Worm (Caenorhabditis elegans) whole organism, dauer: ENCODE data around the gene nhr-139.

Source experiments
- unc-62 ChIP-seq: sonication (generic microtip); optimal IDR thresholded peaks from 2 replicates; lab custom pipeline; 2017; ENCODE audit warnings: missing biosample characterization, missing genetic modification reagents, missing genetic modification characterization

The nhr-139 gene

DNA sequence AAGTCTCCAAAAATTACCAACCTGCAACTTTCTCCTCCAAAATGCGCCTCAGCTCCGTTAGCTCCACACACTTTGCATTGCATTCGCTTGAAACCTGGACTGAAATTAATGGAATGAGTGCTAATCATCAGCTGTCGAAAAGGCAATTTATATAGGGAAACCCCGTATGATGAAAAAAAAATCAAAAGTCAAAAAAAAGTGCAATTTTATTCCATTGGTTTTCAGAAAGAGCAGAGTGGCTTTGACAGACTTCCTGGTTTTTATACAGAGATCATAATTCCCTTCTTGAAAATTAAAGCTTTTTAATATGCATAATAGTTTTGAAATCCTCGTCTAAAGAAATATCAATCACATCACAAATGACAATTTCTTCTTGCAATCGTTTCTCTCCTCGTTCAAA is at the start of gene nhr-139:
nhr-139 (minus strand) TSS at position 101 of the 400 bp plus-strand sequence.
- TF ChIP-seq unc-62 (GFP tag; lab: Kevin White, UChicago) = no peak

DNA sequence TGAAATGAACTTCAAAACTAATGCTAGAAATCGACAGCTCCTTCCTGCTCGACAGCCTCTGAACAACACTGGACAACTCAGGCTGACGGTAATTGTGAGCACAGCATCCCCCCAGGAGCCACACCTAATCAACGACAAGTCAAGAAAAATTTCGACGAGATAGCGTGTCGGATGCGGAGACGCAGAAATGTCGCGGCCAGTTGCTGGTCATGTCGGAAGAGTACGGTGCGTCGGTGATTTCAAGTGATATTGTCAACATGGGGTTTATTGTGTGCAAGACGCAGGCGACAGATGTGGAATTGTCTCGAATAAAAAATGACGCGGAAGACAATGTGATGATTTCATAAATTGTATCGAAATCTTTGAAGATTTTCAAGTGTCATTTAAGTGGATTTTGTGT is 48.9 kb upstream of the nhr-139 start, which contains the start of gene twk-11:
twk-11 (minus strand) TSS at position 101 of the 400 bp plus-strand sequence.
- TF ChIP-seq unc-62 (GFP tag; lab: Kevin White, UChicago) = no peak

DNA sequence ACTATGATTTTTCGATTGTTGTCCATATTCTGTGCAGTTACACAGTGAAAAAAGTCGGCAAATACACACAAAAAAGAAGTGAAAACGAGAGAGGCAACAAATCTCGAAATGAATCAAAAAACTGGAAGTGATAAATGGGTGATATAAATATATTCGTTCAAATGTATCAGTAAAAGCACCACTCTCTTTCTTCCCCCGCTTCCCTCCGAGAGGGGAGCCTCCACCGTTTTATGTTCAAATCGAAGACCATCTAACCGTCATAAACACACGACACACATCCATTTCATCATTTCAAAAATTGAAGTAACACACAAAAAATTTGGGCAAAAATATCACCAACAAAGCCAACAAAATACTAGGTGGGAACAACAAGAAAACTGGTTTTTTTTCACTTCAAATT is 39.5 kb upstream of the nhr-139 start, which contains the start of gene F20A1.6:
F20A1.6 (minus strand) TSS at position 101 of the 400 bp plus-strand sequence.
- no peak for TF ChIP-seq unc-62 (GFP tag; lab: Kevin White, UChicago)

DNA sequence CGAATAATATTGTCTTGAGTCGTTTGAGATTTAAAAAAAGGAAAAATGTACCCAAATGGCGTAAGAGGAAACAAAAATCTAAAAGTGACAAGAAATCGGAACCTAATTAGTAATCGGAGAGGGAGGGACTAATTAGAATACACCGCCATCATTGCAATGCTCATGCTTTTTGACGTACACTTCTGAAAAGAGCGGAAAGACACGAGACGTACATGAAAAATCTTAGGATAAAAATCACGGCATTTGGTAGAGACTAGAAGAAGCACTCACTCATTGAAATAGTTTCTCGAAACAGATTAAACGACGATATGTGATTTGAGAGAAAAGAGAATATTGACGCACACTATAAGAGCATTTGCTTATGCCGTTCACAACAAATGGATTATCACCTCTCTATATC is 35.4 kb upstream of the nhr-139 start:
- no peak for TF ChIP-seq unc-62 (GFP tag; lab: Kevin White, UChicago)

DNA sequence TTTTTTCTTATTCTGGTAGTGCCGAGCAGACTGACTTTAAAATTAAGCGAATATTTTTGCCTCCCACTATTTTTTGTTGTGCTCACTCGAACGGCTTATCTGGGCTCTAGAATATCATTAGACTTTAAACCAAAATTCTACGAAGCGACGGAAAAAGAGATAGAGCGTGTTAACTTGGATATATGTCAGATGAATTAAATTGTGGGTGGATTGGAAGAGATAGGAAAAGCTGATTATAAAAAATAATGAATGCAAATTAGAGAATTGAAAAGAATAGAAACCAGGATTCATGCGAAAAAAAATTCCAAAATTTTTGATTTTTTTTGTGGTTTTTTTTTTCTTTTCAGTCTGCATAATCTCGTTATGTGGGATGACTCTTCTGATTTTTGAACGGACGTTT is 34.2 kb upstream of the nhr-139 start, which contains the start of gene F20A1.4:
F20A1.4 (minus strand) TSS at position 101 of the 400 bp plus-strand sequence.
- no peak for TF ChIP-seq unc-62 (GFP tag; lab: Kevin White, UChicago)

DNA sequence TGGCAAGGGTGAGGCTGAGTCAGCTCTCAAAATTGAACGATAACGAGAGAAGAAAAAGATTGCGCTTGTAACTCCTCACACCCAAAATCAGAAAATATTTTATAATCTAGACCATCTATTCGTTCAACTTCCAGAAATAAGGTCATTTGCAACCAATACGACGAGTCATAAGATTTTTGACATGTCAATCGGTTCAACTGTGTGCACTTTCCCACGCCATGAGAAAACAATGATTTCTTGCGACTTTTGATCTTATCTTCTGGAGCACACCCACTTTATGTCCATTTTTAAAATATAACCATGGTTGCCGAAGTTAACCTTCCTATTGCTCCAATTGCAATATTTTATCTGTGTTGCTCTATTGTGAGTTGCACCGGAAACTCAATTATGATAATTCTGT is 29.5 kb upstream of the nhr-139 start, which contains the start of gene srsx-32:
srsx-32 (plus strand) TSS at position 301 of the 400 bp plus-strand sequence.
- no peak for TF ChIP-seq unc-62 (GFP tag; lab: Kevin White, UChicago)

DNA sequence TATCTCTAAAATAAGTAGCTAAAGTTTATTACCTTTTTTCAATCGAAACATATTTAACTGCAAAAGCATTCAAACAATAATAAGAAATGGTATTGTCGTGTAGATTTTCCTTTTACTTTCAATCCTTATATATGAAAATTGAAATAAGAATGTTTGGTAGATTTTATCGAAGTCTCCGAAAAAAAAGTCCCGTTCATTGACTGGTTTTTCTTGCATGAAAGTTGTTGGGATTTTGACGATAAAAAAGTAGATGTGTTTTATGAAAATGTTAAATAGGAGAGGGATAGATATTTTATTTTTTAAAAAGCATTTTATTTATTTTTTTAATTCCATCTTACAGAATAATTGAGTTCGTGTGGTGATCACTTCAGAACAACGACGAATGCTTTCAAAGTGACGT is 28.3 kb upstream of the nhr-139 start, which contains the start of gene C33G8.13:
C33G8.13 (minus strand) TSS at position 101 of the 400 bp plus-strand sequence.
- no peak for TF ChIP-seq unc-62 (GFP tag; lab: Kevin White, UChicago)

DNA sequence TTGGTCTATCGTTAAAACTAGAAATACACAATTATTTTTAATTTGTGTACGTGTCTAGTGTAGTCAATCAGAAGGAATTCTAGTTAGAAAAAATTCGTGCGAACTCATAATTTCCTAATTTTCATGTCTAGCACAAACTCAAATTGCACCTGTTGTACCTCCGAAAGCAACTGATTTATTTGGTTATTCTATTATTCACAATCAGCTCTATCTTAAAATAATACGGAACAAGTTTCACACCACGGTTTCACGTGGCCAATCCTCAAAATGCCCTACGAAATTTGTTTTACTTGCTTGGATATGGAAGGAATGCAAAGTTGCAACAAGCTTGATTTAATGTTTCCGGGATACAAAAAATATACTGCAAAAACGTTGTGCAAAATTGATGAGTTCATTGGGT is 25.0 kb upstream of the nhr-139 start, which contains the start of gene srw-127:
srw-127 (plus strand) TSS at position 301 of the 400 bp plus-strand sequence.
- no peak for TF ChIP-seq unc-62 (GFP tag; lab: Kevin White, UChicago)

DNA sequence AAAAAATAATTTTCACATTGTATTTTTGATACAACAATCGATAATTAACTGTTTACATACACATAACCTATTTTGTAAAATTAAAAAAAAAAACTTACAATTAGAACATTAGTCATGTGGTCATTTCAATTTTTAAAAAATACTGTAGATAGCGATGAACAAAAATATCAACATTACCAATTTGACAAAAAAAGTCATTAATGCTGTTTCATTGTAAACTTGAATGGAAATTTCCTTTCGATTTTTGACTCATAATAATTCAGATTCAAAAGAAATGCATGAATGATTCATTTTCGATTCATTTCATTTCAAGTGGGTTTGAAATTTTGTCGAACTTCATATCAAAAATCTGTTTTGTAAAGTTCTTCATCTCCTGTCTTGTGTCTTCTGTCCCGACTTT is 21.9 kb upstream of the nhr-139 start, which contains the start of gene C33G8.2:
C33G8.2 (plus strand) TSS at position 301 of the 400 bp plus-strand sequence.
- no peak for TF ChIP-seq unc-62 (GFP tag; lab: Kevin White, UChicago)

DNA sequence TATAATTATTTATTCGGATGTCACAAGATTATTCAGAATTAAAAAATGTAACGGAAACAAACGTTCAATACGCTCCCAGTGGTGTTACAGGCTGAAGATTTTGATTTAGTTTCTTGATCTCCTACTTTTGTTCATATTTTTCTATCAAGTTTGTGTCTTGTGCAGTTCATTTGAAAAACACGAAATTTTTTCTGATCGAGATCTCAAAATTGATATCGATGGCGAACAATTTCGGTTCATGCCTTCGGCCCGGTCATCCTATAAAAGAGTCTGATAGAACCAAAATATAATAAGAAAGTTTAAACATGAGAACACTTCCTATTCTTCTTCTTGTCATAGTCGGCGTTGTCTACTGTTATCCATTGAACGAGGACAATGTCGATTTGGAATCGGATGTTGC is 19.7 kb upstream of the nhr-139 start, which contains the start of gene drd-10:
drd-10 (plus strand) TSS at position 301 of the 400 bp plus-strand sequence.
- no peak for TF ChIP-seq unc-62 (GFP tag; lab: Kevin White, UChicago)

DNA sequence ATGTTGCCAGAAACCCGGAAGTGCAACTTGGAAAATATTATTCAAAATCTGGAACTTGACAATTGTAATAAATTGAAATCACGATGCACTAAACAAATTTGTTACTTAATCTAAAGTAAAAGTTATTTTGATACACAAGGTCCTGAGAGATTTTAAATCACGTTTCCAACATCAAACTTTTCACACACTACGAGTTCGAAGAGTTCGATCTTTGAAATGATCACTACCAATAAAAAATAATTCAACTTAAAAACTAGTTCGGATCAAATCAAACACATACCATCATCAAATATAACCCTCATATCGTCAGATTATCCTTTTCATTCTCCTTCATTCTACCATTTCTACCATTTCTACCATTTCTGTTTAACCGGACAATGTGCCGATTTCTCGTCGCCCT is 18.4 kb upstream of the nhr-139 start, which contains the start of gene spig-10:
spig-10 (plus strand) TSS at position 301 of the 400 bp plus-strand sequence.
- no peak for TF ChIP-seq unc-62 (GFP tag; lab: Kevin White, UChicago)

DNA sequence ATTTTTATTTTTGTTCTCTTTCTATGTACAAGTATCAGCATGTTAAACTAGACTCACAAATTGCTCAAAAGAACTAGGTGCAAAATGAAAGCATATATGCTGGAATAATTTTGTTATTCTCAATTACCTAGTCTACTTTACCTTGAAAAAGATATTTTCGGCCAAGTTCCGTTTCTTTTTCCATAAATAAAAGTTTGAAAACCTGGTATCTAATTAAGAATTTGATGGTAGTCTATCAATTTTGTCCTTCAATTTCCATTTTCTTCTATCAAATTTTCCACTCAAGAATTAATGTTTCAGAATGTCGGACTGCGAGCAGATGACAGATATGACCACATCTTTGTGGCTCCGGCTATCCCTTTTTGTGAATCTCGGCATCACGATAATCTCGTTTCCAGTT is 16.3 kb upstream of the nhr-139 start, which contains the start of gene srab-4:
srab-4 (plus strand) TSS at position 301 of the 400 bp plus-strand sequence.
- TF ChIP-seq unc-62 (GFP tag; lab: Kevin White, UChicago) = no peak

DNA sequence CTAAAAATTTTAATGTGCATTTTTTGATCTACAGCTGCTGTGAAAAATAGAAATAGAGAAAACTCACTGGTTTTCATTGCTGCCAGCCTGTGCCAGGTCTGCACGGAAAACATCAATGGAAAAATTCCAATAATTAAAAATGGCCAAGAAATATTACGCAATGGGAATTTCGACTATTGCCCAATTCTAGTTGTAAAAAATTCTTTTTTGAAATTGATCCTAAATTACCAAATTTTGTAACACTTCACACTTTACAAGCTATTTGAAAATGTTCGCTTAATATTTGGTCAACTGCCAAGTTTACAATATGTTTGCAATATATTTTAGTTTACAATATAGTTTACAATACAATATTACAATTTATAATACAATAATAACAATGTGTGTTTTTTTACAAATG is 13.2 kb upstream of the nhr-139 start:
- TF ChIP-seq unc-62 (GFP tag; lab: Kevin White, UChicago) = no peak

DNA sequence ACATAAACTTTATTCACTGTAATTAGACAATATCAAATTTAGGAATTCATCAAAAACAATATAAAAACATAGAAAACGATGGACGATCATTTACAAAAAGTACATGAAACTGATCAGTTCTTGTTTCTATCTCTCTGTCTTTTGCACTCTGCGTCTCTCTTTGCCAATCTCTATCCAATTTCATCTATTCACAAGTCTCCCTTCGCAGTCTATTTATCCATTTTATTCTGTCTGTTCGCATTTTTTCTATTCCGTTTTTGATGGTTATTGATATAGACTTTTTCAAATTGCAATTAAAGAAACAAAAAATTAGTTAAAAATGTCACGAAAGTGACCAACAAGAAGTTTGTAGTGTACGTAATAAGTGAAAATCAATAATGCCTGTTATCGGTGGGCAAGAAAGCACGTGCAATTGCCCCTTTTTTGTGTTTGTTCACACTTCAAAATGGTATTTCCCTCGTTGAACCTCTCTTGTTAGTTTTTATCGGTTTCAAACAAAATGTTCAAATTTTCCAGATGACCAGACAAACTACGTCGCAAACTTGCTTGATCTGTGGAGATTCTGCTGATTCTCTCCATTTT is 10.8 kb upstream of the nhr-139 start, which contains the start of gene nhr-42:
nhr-42 (plus strand) TSS at position 517 of the 582 bp plus-strand sequence.
- no peak for TF ChIP-seq unc-62 (GFP tag; lab: Kevin White, UChicago)

DNA sequence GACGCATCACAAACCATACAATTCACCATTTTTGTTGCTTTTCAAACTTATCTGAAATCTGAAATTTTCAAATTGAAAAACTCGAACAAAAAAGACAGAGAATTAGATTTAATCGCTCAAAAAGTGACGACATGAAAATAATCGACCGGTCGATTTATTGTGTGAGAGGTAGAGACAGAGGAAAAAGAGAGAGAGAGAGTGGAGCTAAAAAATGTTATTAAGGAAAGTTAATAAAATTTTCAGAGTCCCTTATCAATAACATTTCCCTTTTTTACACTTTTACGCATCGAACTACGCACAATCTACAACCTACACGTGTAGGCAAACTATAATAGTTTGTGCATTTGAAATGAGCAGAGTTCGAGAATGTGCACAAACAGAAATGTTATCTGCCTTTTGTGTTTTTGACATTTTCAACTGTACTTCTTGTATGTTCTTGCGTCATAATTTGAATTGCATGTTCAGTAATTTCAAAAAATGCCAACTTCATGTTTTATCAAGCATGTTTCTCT is 9.5 kb upstream of the nhr-139 start, which contains the start of gene nhr-107:
nhr-107 (minus strand) TSS at position 51 of the 512 bp plus-strand sequence.
- no peak for TF ChIP-seq unc-62 (GFP tag; lab: Kevin White, UChicago)

DNA sequence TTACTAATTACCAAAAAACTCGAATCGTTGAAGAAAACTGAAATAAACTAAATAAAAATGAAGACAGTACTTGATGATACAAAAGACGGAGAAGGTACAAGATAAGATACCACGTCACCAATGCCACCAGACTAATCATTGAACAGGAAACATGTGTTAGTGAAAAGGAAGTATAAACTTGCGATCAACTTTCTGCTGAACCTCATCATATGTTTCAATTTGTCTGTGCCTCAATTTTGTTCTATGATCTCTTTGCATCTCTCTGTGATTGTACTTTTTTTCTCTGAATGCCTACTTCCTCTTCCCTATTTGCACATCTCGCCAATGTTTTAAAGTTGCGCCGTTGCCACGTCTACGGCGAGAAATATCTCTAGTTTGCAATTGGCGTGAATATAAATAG is 6.4 kb upstream of the nhr-139 start:
- no peak for TF ChIP-seq unc-62 (GFP tag; lab: Kevin White, UChicago)
